Worm (Caenorhabditis elegans): ENCODE results near the gene nep-22.

Gene nep-22

ce11 chrX:9024270-9024669, 10.1 kb upstream of the nep-22 start (continued):
- peak; percentile 84 for TF ChIP-seq vab-7 (GFP tag; IDR thresholded peaks at IDR 0.05)
- TF ChIP-seq hlh-30 (tag; optimal IDR thresholded peaks at IDR 0.05; ENCODE audit: insufficient read depth): no peak
- TF ChIP-seq daf-16 (GFP tag; optimal IDR thresholded peaks at IDR 0.05): peak; percentile 27 to 84
- peak; percentile 60 for TF ChIP-seq daf-16 (tag; optimal IDR thresholded peaks at IDR 0.05)
- TF ChIP-seq mes-2 (tag; optimal IDR thresholded peaks at IDR 0.05; ENCODE audit: poor library complexity, severe bottlenecking): no peak
- no peak for TF ChIP-seq tag-97 (GFP tag; IDR thresholded peaks at IDR 0.05)
- TF ChIP-seq ZK546.5 (tag; optimal IDR thresholded peaks at IDR 0.05): no peak
- no peak for TF ChIP-seq daf-12 (tag; optimal IDR thresholded peaks at IDR 0.05)
- TF ChIP-seq ces-1 (GFP tag; optimal IDR thresholded peaks at IDR 0.05): no peak
- 0 out of 2 replicates have a peak, but pooled peaks have one; percentile 34 for TF ChIP-seq dmd-9 (GFP tag; IDR thresholded peaks at IDR 0.05)
- no peak for TF ChIP-seq hlh-11 (tag; optimal IDR thresholded peaks at IDR 0.05)
- TF ChIP-seq dmd-8 (GFP tag; IDR thresholded peaks at IDR 0.05): peak; percentile 93
- peak; percentile 93 for TF ChIP-seq daf-19 (GFP tag; conservative IDR thresholded peaks at IDR 0.05)
- TF ChIP-seq lir-3 (tag; optimal IDR thresholded peaks at IDR 0.05): peak; percentile 86
- peak; percentile 4 for TF ChIP-seq F37D6.2 (tag; optimal IDR thresholded peaks at IDR 0.05)
- TF ChIP-seq spr-3 (GFP tag; optimal IDR thresholded peaks at IDR 0.05): no peak
- TF ChIP-seq saeg-2 (GFP tag; IDR thresholded peaks at IDR 0.05): peak; percentile 56; the same call in 1 of the 2 replicates
- peak; percentile 68 for TF ChIP-seq hmg-1.1 (GFP tag; IDR thresholded peaks at IDR 0.05)
- TF ChIP-seq unc-130 (GFP tag; optimal IDR thresholded peaks at IDR 0.05): peak; percentile 21
- peak; percentile 56 for TF ChIP-seq rbr-2 (tag; optimal IDR thresholded peaks at IDR 0.05)
- no peak for TF ChIP-seq mxl-3 (GFP tag; optimal IDR thresholded peaks at IDR 0.05)
- no peak for TF ChIP-seq zip-2 (tag; optimal IDR thresholded peaks at IDR 0.05)
- TF ChIP-seq aha-1 (tag): peak; percentile 95
- TF ChIP-seq nhr-41 (GFP tag; IDR thresholded peaks at IDR 0.05): no peak; the same call in none of the 2 replicates
- TF ChIP-seq egl-43 (GFP tag; IDR thresholded peaks at IDR 0.05): no peak
- TF ChIP-seq snpc-1.2 (GFP tag; IDR thresholded peaks at IDR 0.05): peak; percentile 94
- peak; percentile 79 for TF ChIP-seq lin-1 (GFP tag; IDR thresholded peaks at IDR 0.05)
- TF ChIP-seq nhr-77 (tag; optimal IDR thresholded peaks at IDR 0.05): no peak
- no peak for TF ChIP-seq D1046.2 (GFP tag; IDR thresholded peaks at IDR 0.05)
- peak; percentile 1 for TF ChIP-seq sdz-12 (GFP tag; optimal IDR thresholded peaks at IDR 0.05)
- TF ChIP-seq zfp-3 (GFP tag; conservative IDR thresholded peaks at IDR 0.05): no peak
- no peak for TF ChIP-seq set-16 (GFP tag; IDR thresholded peaks at IDR 0.05)
- no peak; the same call in 1 of the 2 replicates for TF ChIP-seq nhr-42 (GFP tag; IDR thresholded peaks at IDR 0.05)
- TF ChIP-seq nhr-11 (tag; optimal IDR thresholded peaks at IDR 0.05): no peak
- no peak for TF ChIP-seq cey-2 (tag; optimal IDR thresholded peaks at IDR 0.05; ENCODE audit: borderline replicate concordance, insufficient read depth)
- TF ChIP-seq unc-62 (GFP tag; optimal IDR thresholded peaks at IDR 0.05 in 1 of 2): no peak
- no peak for TF ChIP-seq unc-62 (tag; optimal IDR thresholded peaks at IDR 0.05)
- TF ChIP-seq ceh-28 (tag; optimal IDR thresholded peaks at IDR 0.05): no peak
- peak; percentile 50 for TF ChIP-seq gei-8 (GFP tag; optimal IDR thresholded peaks at IDR 0.05)
- TF ChIP-seq mdl-1 (tag; optimal IDR thresholded peaks at IDR 0.05): no peak
- no peak for TF ChIP-seq mep-1 (tag; optimal IDR thresholded peaks at IDR 0.05)
- no peak for TF ChIP-seq nhr-10 (tag; optimal IDR thresholded peaks at IDR 0.05)
- no peak for TF ChIP-seq ceh-62 (tag; optimal IDR thresholded peaks at IDR 0.05)
- no peak for TF ChIP-seq lsy-2 (tag; optimal IDR thresholded peaks at IDR 0.05)
- TF ChIP-seq jun-1 (tag; optimal IDR thresholded peaks at IDR 0.05): no peak
- TF ChIP-seq zag-1 (tag; optimal IDR thresholded peaks at IDR 0.05): no peak
- TF ChIP-seq php-3 (GFP tag; IDR thresholded peaks at IDR 0.05): no peak
- no peak for TF ChIP-seq hif-1 (tag; optimal IDR thresholded peaks at IDR 0.05)
- no peak for TF ChIP-seq skn-1 (tag; optimal IDR thresholded peaks at IDR 0.05)
- TF ChIP-seq mxl-2 (GFP tag; conservative IDR thresholded peaks at IDR 0.05): no peak; the same call in 1 of the 2 replicates
- no peak for TF ChIP-seq nhr-28 (tag; optimal IDR thresholded peaks at IDR 0.05)
- peak; percentile 25 for TF ChIP-seq nhr-111 (GFP tag; optimal IDR thresholded peaks at IDR 0.05)

Data from whole organism, L4 larva.